Worm (Caenorhabditis elegans): ENCODE measurements around the gene F21C10.4.

Gene F21C10.4

ce11 chrV:9085845-9086244, 40.6 kb upstream of the F21C10.4 start:
- TF ChIP-seq zag-1 (tag; optimal IDR thresholded peaks at IDR 0.05) (no peak), dve-1 (tag; optimal IDR thresholded peaks at IDR 0.05; ENCODE audit: insufficient read depth) (peak; percentile 31), set-16 (GFP tag; IDR thresholded peaks at IDR 0.05) (no peak), lin-1 (GFP tag; IDR thresholded peaks at IDR 0.05) (no peak), jun-1 (tag; optimal IDR thresholded peaks at IDR 0.05) (no peak), daf-16 (GFP tag; optimal IDR thresholded peaks at IDR 0.05) (no peak), daf-16 (tag; optimal IDR thresholded peaks at IDR 0.05) (peak; percentile 25), hmg-1.1 (GFP tag; IDR thresholded peaks at IDR 0.05) (0 out of 2 replicates have a peak, but pooled peaks have one; percentile 19), F26F4.8 (GFP tag; conservative IDR thresholded peaks at IDR 0.05) (no peak), nhr-11 (tag; optimal IDR thresholded peaks at IDR 0.05) (no peak), pha-4 (GFP tag; IDR thresholded peaks at IDR 0.05) (no peak), pha-4 (tag; optimal IDR thresholded peaks at IDR 0.05) (no peak), nhr-25 (tag; optimal IDR thresholded peaks at IDR 0.05; ENCODE audit: borderline replicate concordance, insufficient read depth) (no peak), arid-1 (GFP tag; conservative IDR thresholded peaks at IDR 0.05) (no peak), hlh-30 (tag; optimal IDR thresholded peaks at IDR 0.05; ENCODE audit: insufficient read depth) (peak; percentile 62), dmd-8 (GFP tag; IDR thresholded peaks at IDR 0.05) (no peak), F10B5.3 (tag; optimal IDR thresholded peaks at IDR 0.05) (no peak), ceh-20 (GFP tag; IDR thresholded peaks at IDR 0.05) (no peak), mxl-2 (GFP tag; conservative IDR thresholded peaks at IDR 0.05) (no peak), nhr-10 (tag; optimal IDR thresholded peaks at IDR 0.05) (no peak), madf-9 (GFP tag; conservative IDR thresholded peaks at IDR 0.05) (no peak), sdz-12 (GFP tag; optimal IDR thresholded peaks at IDR 0.05) (no peak), Y105C5A.15 (GFP tag; IDR thresholded peaks at IDR 0.05) (no peak), lsy-2 (tag; optimal IDR thresholded peaks at IDR 0.05) (peak in 1 of 2 experiments; percentile 10), T20F7.1 (GFP tag; optimal IDR thresholded peaks at IDR 0.05) (no peak), mdt-29 (GFP tag; IDR thresholded peaks at IDR 0.05) (no peak), zfp-3 (GFP tag; conservative IDR thresholded peaks at IDR 0.05) (no peak), Y48G9A.11 (GFP tag; IDR thresholded peaks at IDR 0.05) (no peak), mes-2 (tag; optimal IDR thresholded peaks at IDR 0.05; ENCODE audit: poor library complexity, severe bottlenecking) (peak; percentile 30), unc-62 (GFP tag; optimal IDR thresholded peaks at IDR 0.05 in 1 of 2) (peak in 1 of 2 experiments; percentile 83), unc-62 (tag; optimal IDR thresholded peaks at IDR 0.05) (no peak), nhr-48 (tag; optimal IDR thresholded peaks at IDR 0.05) (peak; percentile 88), nhr-41 (GFP tag; IDR thresholded peaks at IDR 0.05) (no peak), D1046.2 (GFP tag; IDR thresholded peaks at IDR 0.05) (no peak), saeg-2 (GFP tag; IDR thresholded peaks at IDR 0.05) (no peak), unc-130 (GFP tag; optimal IDR thresholded peaks at IDR 0.05) (no peak), dmd-9 (GFP tag; IDR thresholded peaks at IDR 0.05) (no peak), php-3 (GFP tag; IDR thresholded peaks at IDR 0.05) (no peak), duxl-1 (tag; optimal IDR thresholded peaks at IDR 0.05; ENCODE audit: poor library complexity) (no peak), hlh-11 (tag; optimal IDR thresholded peaks at IDR 0.05) (peak; percentile 67), egl-27 (tag; optimal IDR thresholded peaks at IDR 0.05) (no peak), tag-97 (GFP tag; IDR thresholded peaks at IDR 0.05) (no peak), hif-1 (tag; optimal IDR thresholded peaks at IDR 0.05) (no peak), mdl-1 (tag; optimal IDR thresholded peaks at IDR 0.05) (peak; percentile 66 to 71), aha-1 (tag) (peak; percentile 26), madf-5 (GFP tag; IDR thresholded peaks at IDR 0.05) (no peak), nhr-28 (tag; optimal IDR thresholded peaks at IDR 0.05) (peak; percentile 90), F44E2.7 (GFP tag; IDR thresholded peaks at IDR 0.05) (no peak), snpc-1.2 (GFP tag; IDR thresholded peaks at IDR 0.05) (no peak), pqm-1 (tag; optimal IDR thresholded peaks at IDR 0.05) (no peak), vab-7 (GFP tag; IDR thresholded peaks at IDR 0.05) (no peak)
